Worm (Caenorhabditis elegans) whole organism, L3 larva: ENCODE measurements around the gene snfc-5.

Experiments
- ceh-82 ChIP-seq: fragments of 150-350 bp; optimal IDR thresholded peaks from 2 replicates; lab custom pipeline; 2014; ENCODE audit warnings: missing biosample characterization, missing genetic modification characterization
- nhr-12 ChIP-seq: fragments of 150-350 bp; optimal IDR thresholded peaks from 2 replicates; lab custom pipeline; 2014; ENCODE audit warnings: missing biosample characterization, missing genetic modification characterization
- unc-62 ChIP-seq: fragments of 150-350 bp; sonication (generic microtip); optimal IDR thresholded peaks from 4 replicates; lab custom pipeline; 2014; ENCODE audit warnings: missing biosample characterization, missing genetic modification reagents, missing genetic modification characterization

DNA sequence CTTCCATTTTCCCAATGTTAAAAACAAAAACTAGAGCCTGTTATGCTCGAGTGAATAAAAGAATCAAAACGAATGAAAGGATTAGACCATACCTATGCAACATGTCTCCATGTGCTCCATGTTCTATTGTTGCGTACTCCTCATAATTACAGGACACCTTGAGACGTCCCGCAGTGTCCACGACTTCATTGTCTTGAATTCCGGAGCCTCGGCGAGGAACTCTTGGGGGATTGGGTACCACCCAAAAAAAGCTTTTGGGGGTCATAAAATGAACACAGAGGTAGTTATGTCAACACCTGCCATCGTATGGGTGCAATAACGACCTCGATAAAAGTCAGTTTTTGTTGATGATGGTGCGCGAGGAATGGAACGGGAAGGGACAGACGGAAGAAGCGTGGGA, 50.3 kb downstream of the snfc-5 start:
- TF ChIP-seq nhr-12 (no peak), ceh-82 (tag; lab: Kevin White, UChicago) (no peak), unc-62 (GFP tag; lab: Kevin White, UChicago) (no peak)
